Fruit fly (Drosophila melanogaster) whole organism: Measurements from ENCODE around the gene CycC.
A peak's percentile ranks its signal among the peaks of the same experiment; 100 is the strongest.

Experiments
- CG8478 ChIP-seq: fragments of >200 bp; optimal IDR thresholded peaks from 2 replicates; lab custom pipeline; 2018; ENCODE audit warnings: inconsistent platforms
- Dll ChIP-seq: fragments of >200 bp; optimal IDR thresholded peaks from 2 replicates; lab custom pipeline; 2017
- EcR ChIP-seq, 2 experiments: fragments of >200 bp; optimal IDR thresholded peaks; 2 replicates each; lab custom pipeline; 2017; ENCODE audit warnings: missing biosample characterization in 2 of 2, missing genetic modification characterization in 2 of 2, missing genetic modification reagents in 2 of 2
- pan ChIP-seq: fragments of >200 bp; optimal IDR thresholded peaks from 2 replicates; lab custom pipeline; 2017
- psq ChIP-seq: fragments of >200 bp; optimal IDR thresholded peaks from 2 replicates; lab custom pipeline; 2017
- usp ChIP-seq: fragments of >200 bp; optimal IDR thresholded peaks from 2 replicates; lab custom pipeline; 2017; ENCODE audit warnings: missing biosample characterization, missing genetic modification characterization, mixed read lengths

Gene CycC

dm6 chr3R:14890064-14890709, at the start of gene CycC, which contains the start of gene UQCR-C1:
Gene CycC (minus strand): TSS chr3R:14890205.
Gene UQCR-C1 (plus strand): TSS chr3R:14890231.
- TF ChIP-seq CG8478 (no peak), usp (GFP tag; lab: Kevin White, UChicago) (no peak), psq (lab: Kevin White, UChicago) (no peak), Dll (lab: Kevin White, UChicago) (no peak), pan (no peak), EcR (GFP tag; optimal IDR thresholded peaks at IDR 0.05; lab: Kevin White, UChicago) (no peak)

dm6 chr3R:14917927-14918829, 28.2 kb upstream of the CycC start, which contains the start of gene Sdr:
Gene Sdr (plus strand): TSS chr3R:14918628.
- TF ChIP-seq Dll (lab: Kevin White, UChicago): no peak
- TF ChIP-seq usp (GFP tag; lab: Kevin White, UChicago): no peak

- TF ChIP-seq pan (no peak), usp (GFP tag; lab: Kevin White, UChicago) (no peak), Dll (lab: Kevin White, UChicago) (no peak), psq (lab: Kevin White, UChicago) (no peak), CG8478 (no peak), EcR (GFP tag; optimal IDR thresholded peaks at IDR 0.05; lab: Kevin White, UChicago) (no peak)
Observed at dm6 chr3R:14912449-14912987, 22.5 kb upstream of the CycC start.

- TF ChIP-seq psq (lab: Kevin White, UChicago): peak; percentile 53
- no peak for TF ChIP-seq pan
Observed at dm6 chr3R:14903837-14904431, 13.9 kb upstream of the CycC start, which contains the start of gene VhaPPA1-1. Gene VhaPPA1-1 (minus strand): TSS chr3R:14904061.

- TF ChIP-seq CG8478: no peak
- TF ChIP-seq psq (lab: Kevin White, UChicago): no peak
- no peak for TF ChIP-seq usp (GFP tag; lab: Kevin White, UChicago)
- TF ChIP-seq EcR (GFP tag; optimal IDR thresholded peaks at IDR 0.05; lab: Kevin White, UChicago): no peak
- TF ChIP-seq Dll (lab: Kevin White, UChicago): no peak
- TF ChIP-seq pan: no peak
Observed at dm6 chr3R:14901408-14902352, 11.7 kb upstream of the CycC start, which contains the start of gene RpS5b. Gene RpS5b (minus strand): TSS chr3R:14901563.

dm6 chr3R:14900177-14900576, 10.2 kb upstream of the CycC start, which contains the start of gene VhaPPA1-2:
Gene VhaPPA1-2 (minus strand): TSS chr3R:14900277.
- no peak for TF ChIP-seq usp (GFP tag; lab: Kevin White, UChicago)
- TF ChIP-seq pan: no peak
- no peak for TF ChIP-seq Dll (lab: Kevin White, UChicago)
- no peak for TF ChIP-seq CG8478
- no peak for TF ChIP-seq EcR (GFP tag; optimal IDR thresholded peaks at IDR 0.05; lab: Kevin White, UChicago)
- no peak for TF ChIP-seq psq (lab: Kevin White, UChicago)

- TF ChIP-seq pan (no peak), EcR (GFP tag; optimal IDR thresholded peaks at IDR 0.05; lab: Kevin White, UChicago) (no peak), Dll (lab: Kevin White, UChicago) (no peak), CG8478 (no peak), usp (GFP tag; lab: Kevin White, UChicago) (no peak), psq (lab: Kevin White, UChicago) (no peak)
Observed at dm6 chr3R:14898280-14898756, 8.3 kb upstream of the CycC start, which contains the start of the genes Nup93-2 and CG3817. Gene Nup93-2 (minus strand): TSS chr3R:14898372. Gene CG3817 (plus strand): TSS chr3R:14898739.

- no peak for TF ChIP-seq Dll (lab: Kevin White, UChicago)
- no peak for TF ChIP-seq psq (lab: Kevin White, UChicago)
- no peak for TF ChIP-seq pan
- no peak for TF ChIP-seq CG8478
- no peak for TF ChIP-seq EcR (GFP tag; optimal IDR thresholded peaks at IDR 0.05; lab: Kevin White, UChicago)
- no peak for TF ChIP-seq usp (GFP tag; lab: Kevin White, UChicago)
Observed at dm6 chr3R:14894783-14894883, 4.6 kb upstream of the CycC start, which contains the start of gene CG14860. Gene CG14860 (plus strand): TSS chr3R:14894784.

- no peak for TF ChIP-seq CG8478
- TF ChIP-seq pan: no peak
- TF ChIP-seq usp (GFP tag; lab: Kevin White, UChicago): no peak
- no peak for TF ChIP-seq Dll (lab: Kevin White, UChicago)
- no peak for TF ChIP-seq EcR (GFP tag; optimal IDR thresholded peaks at IDR 0.05; lab: Kevin White, UChicago)
Observed at dm6 chr3R:14893791-14894782, 4.1 kb upstream of the CycC start, which contains the start of gene Dph2. Gene Dph2 (minus strand): TSS chr3R:14893954.

dm6 chr3R:14886011-14886534, 3.9 kb downstream of the CycC start, which contains the start of the genes Rrp6, CG33331 and CG33332:
Gene Rrp6 (minus strand): TSS chr3R:14886246.
Gene CG33331 (plus strand): TSS chr3R:14886456.
Gene CG33332 (plus strand): TSS chr3R:14886456.
- TF ChIP-seq CG8478 (no peak), Dll (lab: Kevin White, UChicago) (no peak), psq (lab: Kevin White, UChicago) (no peak), usp (GFP tag; lab: Kevin White, UChicago) (no peak), pan (no peak), EcR (GFP tag; optimal IDR thresholded peaks at IDR 0.05; lab: Kevin White, UChicago) (no peak)
